Worm (Caenorhabditis elegans) whole organism, midembryonic: ENCODE data around the gene mask-1.

Source experiments
- T22C8.4 ChIP-seq: fragments of 200-800 bp; sonication (Bioruptor generic); IDR thresholded peaks from 2 replicates; pipeline ENCODE4 v1.3.6; 2022; ENCODE audit warnings: missing genetic modification characterization, missing compliant biosample characterization
- cog-1 ChIP-seq: sonication (generic microtip); optimal IDR thresholded peaks from 2 replicates; lab custom pipeline; 2016; ENCODE audit warnings: missing genetic modification characterization, missing compliant biosample characterization
- flt-1 ChIP-seq: fragments of 200-800 bp; sonication (Bioruptor generic); IDR thresholded peaks from 2 replicates; pipeline ENCODE4 v1.3.6; 2022; ENCODE audit warnings: missing genetic modification characterization, missing compliant biosample characterization
- klf-2 ChIP-seq: fragments of 200-800 bp; sonication (Bioruptor generic); conservative IDR thresholded peaks from 2 replicates; pipeline ENCODE4 v1.3.6; 2022; ENCODE audit warnings: missing genetic modification reagents, missing genetic modification characterization, missing compliant biosample characterization
- ref-1 ChIP-seq: fragments of 200-800 bp; sonication (Bioruptor generic); conservative IDR thresholded peaks from 2 replicates; pipeline ENCODE4 v1.3.6; 2022; ENCODE audit warnings: missing genetic modification reagents, missing genetic modification characterization, missing compliant biosample characterization
- tab-1 ChIP-seq: fragments of 200-800 bp; sonication (Bioruptor generic); IDR thresholded peaks from 2 replicates; pipeline ENCODE4 v1.3.6; 2022; ENCODE audit warnings: missing genetic modification characterization, missing compliant biosample characterization
- ztf-23 ChIP-seq: fragments of 200-800 bp; sonication (Bioruptor generic); IDR thresholded peaks from 2 replicates; pipeline ENCODE4 v1.3.6; 2022; ENCODE audit warnings: missing genetic modification reagents, missing genetic modification characterization, missing compliant biosample characterization
- ztf-29 ChIP-seq: fragments of 200-800 bp; sonication (Bioruptor generic); IDR thresholded peaks from 2 replicates; pipeline ENCODE4 v1.3.6; 2022; ENCODE audit warnings: missing genetic modification reagents, missing genetic modification characterization, missing compliant biosample characterization

DNA sequence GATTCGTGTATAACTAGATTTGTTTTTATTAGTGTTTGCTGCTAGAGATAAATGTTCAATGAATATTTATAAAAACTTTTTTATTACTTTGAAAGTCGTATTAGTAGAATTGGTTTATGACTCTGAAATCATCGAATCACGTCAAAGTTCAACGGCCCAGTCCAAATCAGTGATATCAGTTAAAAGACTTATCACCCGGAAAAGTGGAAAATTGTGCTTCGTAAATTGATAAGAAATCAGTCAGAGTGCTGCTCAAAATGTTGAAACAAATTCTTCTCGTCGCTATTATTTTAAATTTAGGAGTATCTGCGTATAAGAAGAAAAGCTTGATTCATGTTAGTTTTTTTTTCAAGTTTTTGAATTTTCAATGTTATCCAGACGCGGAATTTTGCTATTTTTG lies 13.6 kb downstream of the mask-1 start, which contains the start of gene R10H10.3:
- TF ChIP-seq klf-2 (GFP tag; lab: Robert Waterston, UW) (no peak), cog-1 (no peak), ref-1 (GFP tag; lab: Robert Waterston, UW) (no peak), ztf-29 (GFP tag; lab: Robert Waterston, UW) (no peak), flt-1 (GFP tag; lab: Robert Waterston, UW) (no peak), ztf-23 (GFP tag; lab: Robert Waterston, UW) (no peak), T22C8.4 (GFP tag; lab: Robert Waterston, UW) (no peak), tab-1 (GFP tag; lab: Robert Waterston, UW) (no peak)
